Fruit fly (Drosophila melanogaster) whole organism, embryonic: ENCODE results near the gene CG5235.

Experiments used
- Abd-B ChIP-seq: fragments of 200-800 bp; sonication (Bioruptor generic); optimal IDR thresholded peaks from 2 replicates; lab custom pipeline; 2018; ENCODE audit warnings: missing biosample characterization, mild to moderate bottlenecking, missing genetic modification characterization, moderate library complexity
- B-H1 ChIP-seq: fragments of 200-800 bp; sonication (Bioruptor generic); IDR thresholded peaks from 3 replicates; pipeline ENCODE4 v1.3.6; 2022; ENCODE audit warnings: missing biosample characterization, missing genetic modification characterization
- BEAF-32 ChIP-seq: fragments of 200-800 bp; sonication (Bioruptor generic); optimal IDR thresholded peaks from 3 replicates; lab custom pipeline; 2017; ENCODE audit warnings: missing biosample characterization, missing genetic modification characterization, mild to moderate bottlenecking, moderate library complexity, missing genetic modification reagents
- C15 ChIP-seq: fragments of 200-800 bp; sonication (Bioruptor generic); IDR thresholded peaks from 3 replicates; pipeline ENCODE4 v1.3.6; 2022; ENCODE audit warnings: missing biosample characterization, missing genetic modification characterization
- CG10267 ChIP-seq: fragments of 200-800 bp; sonication (Bioruptor generic); optimal IDR thresholded peaks from 2 replicates; lab custom pipeline; 2018; ENCODE audit warnings: missing biosample characterization, mild to moderate bottlenecking, missing genetic modification characterization, moderate library complexity
- CG10321 ChIP-seq: fragments of 200-800 bp; sonication (Bioruptor generic); IDR thresholded peaks from 2 replicates; pipeline ENCODE4 v1.3.6; 2022; ENCODE audit warnings: missing biosample characterization, missing genetic modification characterization
- CG10959 ChIP-seq: fragments of 200-800 bp; sonication (Bioruptor generic); IDR thresholded peaks from 2 replicates; pipeline ENCODE4 v1.3.6; 2022; ENCODE audit warnings: missing biosample characterization, missing genetic modification characterization
- CG11504 ChIP-seq: fragments of 200-800 bp; sonication (Bioruptor generic); optimal IDR thresholded peaks from 3 replicates; lab custom pipeline; 2019; ENCODE audit warnings: missing biosample characterization, mild to moderate bottlenecking, missing genetic modification characterization, moderate library complexity
- CG12769 ChIP-seq: fragments of 200-800 bp; sonication (Bioruptor generic); optimal IDR thresholded peaks from 2 replicates; lab custom pipeline; 2019; ENCODE audit warnings: missing biosample characterization, mild to moderate bottlenecking, missing genetic modification characterization, moderate library complexity
- CG13424 ChIP-seq: fragments of 200-800 bp; sonication (Bioruptor generic); optimal IDR thresholded peaks from 2 replicates; lab custom pipeline; 2019; ENCODE audit warnings: missing biosample characterization, mild to moderate bottlenecking, missing genetic modification characterization, moderate library complexity
- CG15011 ChIP-seq: fragments of 200-800 bp; sonication (Bioruptor generic); optimal IDR thresholded peaks from 3 replicates; lab custom pipeline; 2018; ENCODE audit warnings: missing biosample characterization, mild to moderate bottlenecking, missing genetic modification characterization
- CG15601 ChIP-seq: fragments of 200-800 bp; sonication (Bioruptor generic); optimal IDR thresholded peaks from 3 replicates; lab custom pipeline; 2019; ENCODE audit warnings: missing biosample characterization, mild to moderate bottlenecking, missing genetic modification characterization, moderate library complexity
- CG16815 ChIP-seq: fragments of 200-800 bp; sonication (Bioruptor generic); optimal IDR thresholded peaks from 3 replicates; lab custom pipeline; 2017; ENCODE audit warnings: missing biosample characterization, mild to moderate bottlenecking, missing genetic modification characterization
- CG17359 ChIP-seq: fragments of 200-800 bp; sonication (Bioruptor generic); optimal IDR thresholded peaks from 3 replicates; lab custom pipeline; 2018; ENCODE audit warnings: missing biosample characterization, mild to moderate bottlenecking, missing genetic modification characterization, moderate library complexity
- CG2678 ChIP-seq: fragments of 200-800 bp; sonication (Bioruptor generic); optimal IDR thresholded peaks from 3 replicates; lab custom pipeline; 2019; ENCODE audit warnings: missing biosample characterization, mild to moderate bottlenecking, missing genetic modification characterization, moderate library complexity
- CG30020 ChIP-seq: fragments of 200-800 bp; optimal IDR thresholded peaks from 2 replicates; lab custom pipeline; 2019; ENCODE audit warnings: missing biosample characterization, mild to moderate bottlenecking, missing genetic modification characterization, moderate library complexity
- CG31441 ChIP-seq: fragments of 200-800 bp; sonication (Bioruptor generic); IDR thresholded peaks from 2 replicates; pipeline ENCODE4 v1.3.6; 2022; ENCODE audit warnings: missing biosample characterization, missing genetic modification characterization
- CG32532 ChIP-seq: fragments of 200-800 bp; sonication (Bioruptor generic); IDR thresholded peaks from 2 replicates; pipeline ENCODE4 v1.3.6; 2022; ENCODE audit warnings: missing biosample characterization, missing genetic modification characterization
- CG42726 ChIP-seq: fragments of 200-800 bp; sonication (Bioruptor generic); IDR thresholded peaks from 2 replicates; pipeline ENCODE4 v1.3.6; 2022; ENCODE audit warnings: missing biosample characterization, missing genetic modification characterization; ENCODE audit not compliant: partially characterized antibody
- CG4360 ChIP-seq: fragments of 200-800 bp; sonication (Bioruptor generic); IDR thresholded peaks from 2 replicates; pipeline ENCODE4 v1.3.6; 2022; ENCODE audit warnings: missing biosample characterization, missing genetic modification characterization
- CG4854 ChIP-seq: fragments of 200-800 bp; sonication (Bioruptor generic); optimal IDR thresholded peaks from 2 replicates; lab custom pipeline; 2016; ENCODE audit warnings: missing biosample characterization, missing genetic modification characterization, inconsistent platforms
- CG6791 ChIP-seq: fragments of 200-800 bp; sonication (Bioruptor generic); IDR thresholded peaks from 3 replicates; pipeline ENCODE4 v1.3.6; 2022; ENCODE audit warnings: missing biosample characterization, missing genetic modification characterization; ENCODE audit not compliant: partially characterized antibody
- CG7271 ChIP-seq: fragments of 200-800 bp; sonication (Bioruptor generic); optimal IDR thresholded peaks from 2 replicates; lab custom pipeline; 2018; ENCODE audit warnings: missing biosample characterization, mild to moderate bottlenecking, missing genetic modification characterization, moderate library complexity
- CG7357 ChIP-seq: fragments of 200-800 bp; sonication (Bioruptor generic); IDR thresholded peaks from 3 replicates; pipeline ENCODE4 v1.3.6; 2022; ENCODE audit warnings: missing biosample characterization, missing genetic modification characterization
- CG8281 ChIP-seq: fragments of 200-800 bp; sonication (Bioruptor generic); optimal IDR thresholded peaks from 2 replicates; lab custom pipeline; 2018; ENCODE audit warnings: missing biosample characterization, mild to moderate bottlenecking, missing genetic modification characterization, moderate library complexity
- Camta ChIP-seq: fragments of 200-800 bp; sonication (Bioruptor generic); optimal IDR thresholded peaks from 2 replicates; lab custom pipeline; 2016; ENCODE audit warnings: missing biosample characterization, missing genetic modification characterization
- Dfd ChIP-seq, 2 experiments: fragments of >200 bp; optimal IDR thresholded peaks; 2 replicates each; lab custom pipeline; 2017; ENCODE audit warnings: missing biosample characterization in 2 of 2, missing genetic modification characterization in 2 of 2
- Gug ChIP-seq: fragments of 200-800 bp; sonication (Bioruptor generic); IDR thresholded peaks from 4 replicates; pipeline ENCODE4 v1.3.6; 2022; ENCODE audit warnings: missing biosample characterization, missing genetic modification characterization
- HLH3B ChIP-seq: fragments of 200-800 bp; sonication (Bioruptor generic); IDR thresholded peaks from 2 replicates; pipeline ENCODE4 v1.3.6; 2022; ENCODE audit warnings: missing biosample characterization, missing genetic modification characterization
- MTF-1 ChIP-seq: fragments of 200-800 bp; sonication (Bioruptor generic); optimal IDR thresholded peaks from 2 replicates; lab custom pipeline; 2018; ENCODE audit warnings: missing biosample characterization, mild to moderate bottlenecking, missing genetic modification characterization, borderline replicate concordance
- NC2α ChIP-seq: fragments of 200-800 bp; sonication (Bioruptor generic); optimal IDR thresholded peaks from 2 replicates; lab custom pipeline; 2016; ENCODE audit warnings: missing biosample characterization, missing genetic modification characterization
- Poxn ChIP-seq: fragments of 200-800 bp; sonication (Bioruptor generic); IDR thresholded peaks from 2 replicates; pipeline ENCODE4 v1.3.6; 2022; ENCODE audit warnings: missing biosample characterization, missing genetic modification characterization
- Ravus ChIP-seq: fragments of 200-800 bp; sonication (Bioruptor generic); IDR thresholded peaks from 2 replicates; pipeline ENCODE4 v1.3.6; 2022; ENCODE audit warnings: missing biosample characterization, missing genetic modification characterization
- Spps ChIP-seq: fragments of 200-800 bp; sonication (Bioruptor generic); optimal IDR thresholded peaks from 2 replicates; lab custom pipeline; 2018; ENCODE audit warnings: missing biosample characterization, mild to moderate bottlenecking, missing genetic modification characterization
- Stat92E ChIP-seq, 3 experiments: fragments of >200 bp in 2 of 3; fragments of 200-800 bp in 1 of 3; sonication (Bioruptor generic) in 1 of 3; optimal IDR thresholded peaks; 2 replicates each; lab custom pipeline; 2017 to 2019; ENCODE audit warnings: missing biosample characterization in 3 of 3, missing genetic modification characterization in 3 of 3, mild to moderate bottlenecking in 1 of 3, moderate library complexity in 1 of 3
- ac ChIP-seq: fragments of 200-800 bp; sonication (Bioruptor generic); optimal IDR thresholded peaks from 3 replicates; lab custom pipeline; 2017; ENCODE audit warnings: missing biosample characterization, mild to moderate bottlenecking, missing genetic modification characterization
- bbx ChIP-seq: fragments of 200-800 bp; sonication (Bioruptor generic); IDR thresholded peaks from 2 replicates; pipeline ENCODE4 v1.3.6; 2022; ENCODE audit warnings: missing biosample characterization, missing genetic modification characterization; ENCODE audit not compliant: partially characterized antibody
- cad ChIP-seq: fragments of >200 bp; optimal IDR thresholded peaks from 2 replicates; lab custom pipeline; 2017; ENCODE audit warnings: missing biosample characterization, missing genetic modification characterization
- dati ChIP-seq: fragments of 200-800 bp; sonication (Bioruptor generic); IDR thresholded peaks from 2 replicates; pipeline ENCODE4 v1.3.6; 2022; ENCODE audit warnings: missing biosample characterization, missing genetic modification characterization
- dm ChIP-seq: fragments of 200-800 bp; sonication (Bioruptor generic); optimal IDR thresholded peaks from 3 replicates; lab custom pipeline; 2016; ENCODE audit warnings: missing biosample characterization, missing genetic modification characterization
- dpn ChIP-seq, 2 experiments: fragments of 200-800 bp; sonication (Bioruptor generic); optimal IDR thresholded peaks; 3 replicates each; lab custom pipeline; 2016; ENCODE audit warnings: missing biosample characterization in 2 of 2, missing genetic modification characterization in 2 of 2
- exex ChIP-seq: fragments of 200-800 bp; sonication (Bioruptor generic); optimal IDR thresholded peaks from 4 replicates; lab custom pipeline; 2018; ENCODE audit warnings: missing biosample characterization, mild to moderate bottlenecking, missing genetic modification characterization, moderate library complexity
- gcm ChIP-seq: fragments of 200-800 bp; sonication (Bioruptor generic); optimal IDR thresholded peaks from 2 replicates; lab custom pipeline; 2019; ENCODE audit warnings: missing biosample characterization, mild to moderate bottlenecking, missing genetic modification characterization, moderate library complexity
- her ChIP-seq: fragments of 200-800 bp; sonication (Bioruptor generic); optimal IDR thresholded peaks from 2 replicates; lab custom pipeline; 2016; ENCODE audit warnings: missing biosample characterization, missing genetic modification characterization
- pb ChIP-seq: fragments of 200-800 bp; sonication (Bioruptor generic); optimal IDR thresholded peaks from 3 replicates; lab custom pipeline; 2016; ENCODE audit warnings: missing biosample characterization, missing genetic modification characterization
- repo ChIP-seq: fragments of 200-800 bp; sonication (Bioruptor generic); optimal IDR thresholded peaks from 2 replicates; lab custom pipeline; 2016; ENCODE audit warnings: missing biosample characterization, missing genetic modification characterization
- sens ChIP-seq: fragments of 200-800 bp; sonication (Bioruptor generic); peaks from one replicate; lab custom pipeline; 2016; ENCODE audit warnings: missing biosample characterization, missing genetic modification characterization
- sens-2 ChIP-seq: fragments of 200-800 bp; sonication (Bioruptor generic); IDR thresholded peaks from 2 replicates; pipeline ENCODE4 v1.3.6; 2022; ENCODE audit warnings: missing biosample characterization, missing genetic modification characterization
- stc ChIP-seq: fragments of 200-800 bp; sonication (Bioruptor generic); IDR thresholded peaks from 2 replicates; pipeline ENCODE4 v1.3.6; 2022; ENCODE audit warnings: missing biosample characterization, missing genetic modification characterization
- tio ChIP-seq: fragments of 200-800 bp; sonication (Bioruptor generic); optimal IDR thresholded peaks from 2 replicates; lab custom pipeline; 2017; ENCODE audit warnings: missing biosample characterization, missing genetic modification characterization, inconsistent platforms

The CG5235 gene

DNA sequence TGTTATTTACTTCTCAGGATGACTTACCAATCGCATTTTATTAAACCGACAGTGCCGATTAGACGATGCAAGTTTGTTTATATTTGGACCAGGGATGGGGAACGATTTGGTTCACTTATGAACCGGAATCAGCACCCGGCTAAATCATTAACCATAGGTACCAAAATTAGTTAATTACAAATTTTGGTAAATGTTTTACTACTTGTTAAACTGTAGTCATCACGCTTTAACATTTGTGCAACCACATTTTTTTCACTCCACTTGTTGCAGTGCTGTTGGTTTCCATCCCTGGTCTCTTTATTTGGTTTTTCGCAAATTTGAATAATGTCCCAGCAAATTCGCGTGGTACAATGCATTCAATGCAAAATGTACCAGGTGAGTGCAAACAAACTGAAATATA lies 15.3 kb upstream of the CG5235 start, which contains the start of the genes IntS9 and CG43295 (continued):
- TF ChIP-seq her (GFP tag; lab: Kevin White, UChicago): peak; percentile 77
- TF ChIP-seq gcm (GFP tag; lab: Kevin White, UChicago): no peak
- TF ChIP-seq CG7271 (tag; lab: Kevin White, UChicago): peak; percentile 70
- no peak for TF ChIP-seq CG6791 (GFP tag; lab: Robert Waterston, UW)
- TF ChIP-seq sens (GFP tag; lab: Kevin White, UChicago): peak; percentile 99
- no peak for TF ChIP-seq bbx (GFP tag; lab: Robert Waterston, UW)
- no peak for TF ChIP-seq CG31441
- TF ChIP-seq Ravus: peak; percentile 51
- peak; percentile 25 for TF ChIP-seq BEAF-32 (GFP tag; lab: Kevin White, UChicago)
- peak; percentile 70 for TF ChIP-seq pb (GFP tag; lab: Kevin White, UChicago)
- TF ChIP-seq CG8281 (tag; lab: Kevin White, UChicago): no peak
- TF ChIP-seq Gug: peak; percentile 68
- TF ChIP-seq CG10959 (GFP tag; lab: Robert Waterston, UW): peak; percentile 85
- TF ChIP-seq CG7357 (GFP tag; lab: Robert Waterston, UW): peak; percentile 69; the same call in 2 of the 3 replicates
- no peak for TF ChIP-seq CG11504 (tag; lab: Kevin White, UChicago)
- no peak for TF ChIP-seq CG15011 (GFP tag; lab: Kevin White, UChicago)
- no peak for TF ChIP-seq Stat92E (GFP tag; optimal IDR thresholded peaks at IDR 0.05; lab: Kevin White, UChicago)
- peak; percentile 77; the same call in 1 of the 2 replicates for TF ChIP-seq sens-2 (GFP tag; lab: Robert Waterston, UW)
- TF ChIP-seq CG10267: peak; percentile 70
- no peak for TF ChIP-seq CG4360 (GFP tag; lab: Robert Waterston, UW)
- peak; percentile 52 for TF ChIP-seq CG30020
- peak; percentile 74 for TF ChIP-seq Abd-B (GFP tag; lab: Kevin White, UChicago)
- no peak for TF ChIP-seq CG12769 (tag; lab: Kevin White, UChicago)
- TF ChIP-seq NC2α (GFP tag; lab: Kevin White, UChicago): peak; percentile 79
- TF ChIP-seq MTF-1 (GFP tag; lab: Kevin White, UChicago): no peak
- TF ChIP-seq Spps (tag; lab: Kevin White, UChicago): peak; percentile 81
- peak; percentile 38; the same call in 1 of the 3 replicates for TF ChIP-seq C15 (GFP tag; lab: Robert Waterston, UW)
- TF ChIP-seq repo (GFP tag; lab: Kevin White, UChicago): peak; percentile 80
- peak; percentile 78 for TF ChIP-seq CG13424 (tag; lab: Kevin White, UChicago)
- TF ChIP-seq exex: no peak
- TF ChIP-seq ac (GFP tag; lab: Kevin White, UChicago): peak; percentile 7
- TF ChIP-seq tio (GFP tag; lab: Kevin White, UChicago): peak; percentile 77
- TF ChIP-seq CG10321 (GFP tag; lab: Robert Waterston, UW): peak; percentile 64
- no peak for TF ChIP-seq cad (GFP tag; lab: Kevin White, UChicago)
- TF ChIP-seq CG17359 (tag; lab: Kevin White, UChicago): peak; percentile 73
- no peak for TF ChIP-seq CG2678 (tag; lab: Kevin White, UChicago)
- TF ChIP-seq CG16815: peak; percentile 65
- no peak for TF ChIP-seq CG42726 (GFP tag; lab: Robert Waterston, UW)
- TF ChIP-seq B-H1 (GFP tag; lab: Robert Waterston, UW): peak; percentile 79
- peak; percentile 86 for TF ChIP-seq HLH3B
- peak; percentile 82 for TF ChIP-seq stc (GFP tag; lab: Robert Waterston, UW)
- TF ChIP-seq dpn (GFP tag; optimal IDR thresholded peaks at IDR 0.05; lab: Kevin White, UChicago): peak; percentile 87 to 89
- TF ChIP-seq Camta (GFP tag; lab: Kevin White, UChicago): peak; percentile 89
- TF ChIP-seq dati (GFP tag; lab: Robert Waterston, UW): peak; percentile 82
- TF ChIP-seq CG15601 (tag; lab: Kevin White, UChicago): no peak
- TF ChIP-seq dm (GFP tag; lab: Kevin White, UChicago): peak; percentile 74
- TF ChIP-seq Dfd (GFP tag; optimal IDR thresholded peaks at IDR 0.05; lab: Kevin White, UChicago): no peak
- peak; percentile 86 for TF ChIP-seq CG32532 (GFP tag; lab: Robert Waterston, UW)
- TF ChIP-seq CG4854 (GFP tag; lab: Kevin White, UChicago): peak; percentile 73
- 0 out of 2 replicates have a peak, but pooled peaks have one; percentile 8 for TF ChIP-seq Poxn (GFP tag; lab: Robert Waterston, UW)
